Worm (Caenorhabditis elegans) whole organism, L1 larva: ENCODE data around the gene C05C10.7.
A peak's percentile ranks its signal among the peaks of the same experiment; 100 is the strongest.

Experiments used
- C34B4.2 ChIP-seq: sonication (generic microtip); optimal IDR thresholded peaks from 2 replicates; lab custom pipeline; 2017; ENCODE audit warnings: mild to moderate bottlenecking, missing genetic modification characterization, missing compliant biosample characterization
- F16B12.6 ChIP-seq: fragments of 150-350 bp; optimal IDR thresholded peaks from 2 replicates; lab custom pipeline; 2014; ENCODE audit warnings: missing biosample characterization, missing genetic modification characterization
- Y116A8C.19 ChIP-seq: sonication (generic microtip); optimal IDR thresholded peaks from 2 replicates; lab custom pipeline; 2016; ENCODE audit warnings: missing compliant biosample characterization, missing genetic modification characterization, borderline replicate concordance
- alr-1 ChIP-seq: fragments of 200-800 bp; sonication (Bioruptor generic); optimal IDR thresholded peaks from 2 replicates; lab custom pipeline; 2018; ENCODE audit warnings: borderline replicate concordance, mild to moderate bottlenecking, missing genetic modification characterization, missing compliant biosample characterization
- aly-2 ChIP-seq: fragments of 150-350 bp; optimal IDR thresholded peaks from 2 replicates; lab custom pipeline; 2014; ENCODE audit warnings: missing biosample characterization, missing genetic modification characterization
- ama-1 ChIP-seq: fragments of 150-350 bp; optimal IDR thresholded peaks from 2 replicates; lab custom pipeline; 2014
- ceh-63 ChIP-seq: fragments of 200-800 bp; sonication (Bioruptor generic); optimal IDR thresholded peaks from 2 replicates; lab custom pipeline; 2018; ENCODE audit warnings: mild to moderate bottlenecking, missing genetic modification characterization, missing compliant biosample characterization
- ceh-8 ChIP-seq: fragments of 200-800 bp; sonication (Bioruptor generic); optimal IDR thresholded peaks from 2 replicates; lab custom pipeline; 2018; ENCODE audit warnings: mild to moderate bottlenecking, missing genetic modification characterization, moderate library complexity, missing compliant biosample characterization
- ceh-82 ChIP-seq, 3 experiments: fragments of 150-350 bp in 1 of 3; sonication (generic microtip) in 2 of 3; optimal IDR thresholded peaks; 2 replicates each; lab custom pipeline; 2014 to 2017; ENCODE audit warnings: missing biosample characterization in 3 of 3, missing genetic modification characterization in 3 of 3
- ceh-88 ChIP-seq: fragments of 200-800 bp; sonication (Bioruptor generic); IDR thresholded peaks from 2 replicates; pipeline ENCODE4 v1.3.6; 2022; ENCODE audit warnings: missing genetic modification characterization, missing compliant biosample characterization
- dpl-1 ChIP-seq, 3 experiments: fragments of 150-350 bp in 2 of 3; sonication (generic microtip) in 1 of 3; optimal IDR thresholded peaks; 2 replicates each; lab custom pipeline; 2014 to 2017; ENCODE audit warnings: missing biosample characterization in 3 of 3, missing genetic modification characterization in 3 of 3, missing genetic modification reagents in 3 of 3
- dsc-1 ChIP-seq: sonication (generic microtip); optimal IDR thresholded peaks from 2 replicates; lab custom pipeline; 2016; ENCODE audit warnings: mild to moderate bottlenecking, missing genetic modification characterization, missing compliant biosample characterization
- egl-13 ChIP-seq: sonication (generic microtip); optimal IDR thresholded peaks from 2 replicates; lab custom pipeline; 2016; ENCODE audit warnings: missing genotype, missing genetic modification reagents, missing genetic modification characterization, missing compliant biosample characterization
- egl-27 ChIP-seq, 2 experiments: fragments of 150-350 bp in 1 of 2; sonication (generic microtip); optimal IDR thresholded peaks; 3 replicates each; lab custom pipeline; 2017 to 2018; ENCODE audit warnings: missing biosample characterization in 2 of 2, missing genetic modification characterization in 2 of 2, missing genetic modification reagents in 2 of 2
- elt-2 ChIP-seq: sonication (generic microtip); optimal IDR thresholded peaks from 2 replicates; lab custom pipeline; 2016; ENCODE audit warnings: missing genetic modification characterization, mild to moderate bottlenecking, inconsistent platforms, missing compliant biosample characterization, missing genetic modification reagents
- elt-3 ChIP-seq, 6 experiments: fragments of 150-350 bp in 1 of 6; sonication (generic microtip); optimal IDR thresholded peaks; 2 replicates each; lab custom pipeline; 2017 to 2018; ENCODE audit warnings: missing biosample characterization in 6 of 6, missing genetic modification characterization in 6 of 6, inconsistent platforms in 1 of 6
- fkh-4 ChIP-seq: sonication (generic microtip); optimal IDR thresholded peaks from 2 replicates; lab custom pipeline; 2016; ENCODE audit warnings: missing compliant biosample characterization, missing genetic modification characterization, borderline replicate concordance
- fos-1 ChIP-seq: fragments of 150-350 bp; optimal IDR thresholded peaks from 2 replicates; lab custom pipeline; 2014; ENCODE audit warnings: missing biosample characterization, missing genetic modification characterization
- grh-1 ChIP-seq: fragments of 200-800 bp; sonication (Bioruptor generic); IDR thresholded peaks from 2 replicates; pipeline ENCODE4 v1.3.6; 2022; ENCODE audit warnings: missing genetic modification reagents, missing genetic modification characterization, missing compliant biosample characterization
- hlh-17 ChIP-seq: fragments of 200-800 bp; sonication (Bioruptor generic); optimal IDR thresholded peaks from 2 replicates; lab custom pipeline; 2018; ENCODE audit warnings: missing genetic modification characterization, mild to moderate bottlenecking, missing compliant biosample characterization, moderate library complexity, borderline replicate concordance
- hlh-4 ChIP-seq: sonication (generic microtip); optimal IDR thresholded peaks from 2 replicates; lab custom pipeline; 2016; ENCODE audit warnings: mild to moderate bottlenecking, missing genetic modification characterization, missing compliant biosample characterization
- isw-1 ChIP-seq: fragments of 200-800 bp; sonication (Bioruptor generic); IDR thresholded peaks from 2 replicates; pipeline ENCODE4 v1.3.6; 2022; ENCODE audit warnings: missing genetic modification characterization, missing compliant biosample characterization
- lin-13 ChIP-seq: fragments of 150-350 bp; optimal IDR thresholded peaks from 2 replicates; lab custom pipeline; 2014; ENCODE audit warnings: missing biosample characterization, missing genetic modification reagents, missing genetic modification characterization
- lin-14 ChIP-seq: fragments of 200-800 bp; sonication (Bioruptor generic); optimal IDR thresholded peaks from 2 replicates; lab custom pipeline; 2018; ENCODE audit warnings: mild to moderate bottlenecking, missing genetic modification characterization, moderate library complexity, missing compliant biosample characterization
- lin-35 ChIP-seq, 2 experiments: fragments of 150-350 bp; optimal IDR thresholded peaks; 2 replicates each; lab custom pipeline; 2014; ENCODE audit warnings: missing biosample characterization in 2 of 2, missing genetic modification characterization in 2 of 2, missing genetic modification reagents in 2 of 2
- lsy-2 ChIP-seq, 2 experiments: fragments of 150-350 bp; optimal IDR thresholded peaks; 2 replicates each; lab custom pipeline; 2014; ENCODE audit warnings: missing biosample characterization in 2 of 2, missing genetic modification characterization in 2 of 2
- mab-9 ChIP-seq: fragments of 200-800 bp; sonication (Bioruptor generic); IDR thresholded peaks from 2 replicates; pipeline ENCODE4 v1.3.6; 2022; ENCODE audit warnings: missing genetic modification reagents, missing genetic modification characterization, missing compliant biosample characterization
- mef-2 ChIP-seq: fragments of 150-350 bp; optimal IDR thresholded peaks from 2 replicates; lab custom pipeline; 2014; ENCODE audit warnings: missing biosample characterization, missing genetic modification characterization
- nhr-11 ChIP-seq: fragments of 150-350 bp; optimal IDR thresholded peaks from 2 replicates; lab custom pipeline; 2014; ENCODE audit warnings: missing biosample characterization, missing genetic modification characterization
- nhr-12 ChIP-seq: sonication (generic microtip); optimal IDR thresholded peaks from 2 replicates; lab custom pipeline; 2017; ENCODE audit warnings: missing biosample characterization, missing genetic modification characterization
- nhr-19 ChIP-seq: fragments of 200-800 bp; sonication (Bioruptor generic); conservative IDR thresholded peaks from 2 replicates; pipeline ENCODE4 v1.3.6; 2022; ENCODE audit warnings: missing genetic modification characterization, missing compliant biosample characterization
- nhr-20 ChIP-seq: sonication (generic microtip); optimal IDR thresholded peaks from 2 replicates; lab custom pipeline; 2016; ENCODE audit warnings: mild to moderate bottlenecking, missing genetic modification characterization, missing compliant biosample characterization
- nhr-237 ChIP-seq: fragments of 150-350 bp; optimal IDR thresholded peaks from 2 replicates; lab custom pipeline; 2014; ENCODE audit warnings: missing biosample characterization, missing genetic modification characterization
- nhr-28 ChIP-seq: fragments of 150-350 bp; optimal IDR thresholded peaks from 2 replicates; lab custom pipeline; 2014; ENCODE audit warnings: missing biosample characterization, missing genetic modification characterization
- nhr-71 ChIP-seq: sonication (generic microtip); optimal IDR thresholded peaks from 2 replicates; lab custom pipeline; 2016; ENCODE audit warnings: mild to moderate bottlenecking, missing genetic modification characterization, moderate library complexity, missing compliant biosample characterization
- nhr-76 ChIP-seq: sonication (generic microtip); optimal IDR thresholded peaks from 2 replicates; lab custom pipeline; 2017; ENCODE audit warnings: missing biosample characterization, missing genetic modification characterization
- nhr-84 ChIP-seq: sonication (generic microtip); optimal IDR thresholded peaks from 2 replicates; lab custom pipeline; 2017; ENCODE audit warnings: missing biosample characterization, missing genetic modification characterization
- nhr-85 ChIP-seq: sonication (generic microtip); peaks from one replicate; lab custom pipeline; 2016; ENCODE audit warnings: missing genetic modification characterization, inconsistent platforms, missing compliant biosample characterization
- pag-3 ChIP-seq: sonication (generic microtip); optimal IDR thresholded peaks from 2 replicates; lab custom pipeline; 2017; ENCODE audit warnings: missing genetic modification characterization, mild to moderate bottlenecking, missing compliant biosample characterization, antibody characterized with exemption, borderline replicate concordance; ENCODE audit not compliant: insufficient read depth
- pax-3 ChIP-seq: fragments of 200-800 bp; sonication (Bioruptor generic); optimal IDR thresholded peaks from 2 replicates; lab custom pipeline; 2018; ENCODE audit warnings: mild to moderate bottlenecking, missing genetic modification characterization, moderate library complexity, missing compliant biosample characterization
- rnt-1 ChIP-seq: sonication (generic microtip); optimal IDR thresholded peaks from 2 replicates; lab custom pipeline; 2016; ENCODE audit warnings: mild to moderate bottlenecking, missing genetic modification characterization, moderate library complexity, missing compliant biosample characterization
- skn-1 ChIP-seq: fragments of 150-350 bp; optimal IDR thresholded peaks from 2 replicates; lab custom pipeline; 2014; ENCODE audit warnings: missing biosample characterization, missing genetic modification characterization
- snpc-4 ChIP-seq: fragments of 150-350 bp; optimal IDR thresholded peaks from 2 replicates; lab custom pipeline; 2014; ENCODE audit warnings: missing biosample characterization, missing genetic modification characterization
- snu-23 ChIP-seq: sonication (generic microtip); optimal IDR thresholded peaks from 2 replicates; lab custom pipeline; 2016; ENCODE audit warnings: missing genetic modification characterization, missing compliant biosample characterization
- sox-4 ChIP-seq: sonication (generic microtip); optimal IDR thresholded peaks from 2 replicates; lab custom pipeline; 2016; ENCODE audit warnings: missing genetic modification characterization, missing compliant biosample characterization
- tbx-2 ChIP-seq: sonication (generic microtip); optimal IDR thresholded peaks from 2 replicates; lab custom pipeline; 2016; ENCODE audit warnings: missing genetic modification characterization, missing compliant biosample characterization
- tlp-1 ChIP-seq: fragments of 150-350 bp; optimal IDR thresholded peaks from 2 replicates; lab custom pipeline; 2014; ENCODE audit warnings: missing biosample characterization, missing genetic modification characterization
- unc-62 ChIP-seq: fragments of 150-350 bp; optimal IDR thresholded peaks from 2 replicates; lab custom pipeline; 2014; ENCODE audit warnings: missing biosample characterization, missing genetic modification reagents, missing genetic modification characterization
- unc-98 ChIP-seq: fragments of 200-800 bp; sonication (Bioruptor generic); IDR thresholded peaks from 2 replicates; pipeline ENCODE4 v1.3.6; 2022; ENCODE audit warnings: missing genetic modification characterization, missing compliant biosample characterization
- xbp-1 ChIP-seq: sonication (generic microtip); optimal IDR thresholded peaks from 2 replicates; lab custom pipeline; 2016; ENCODE audit warnings: missing genetic modification characterization, missing compliant biosample characterization
- zip-4 ChIP-seq: fragments of 200-800 bp; sonication (Bioruptor generic); optimal IDR thresholded peaks from 2 replicates; lab custom pipeline; 2018; ENCODE audit warnings: mild to moderate bottlenecking, missing genetic modification characterization, moderate library complexity, missing compliant biosample characterization
- ztf-4 ChIP-seq: fragments of 150-350 bp; optimal IDR thresholded peaks from 2 replicates; lab custom pipeline; 2014; ENCODE audit warnings: missing biosample characterization, missing genetic modification characterization

The C05C10.7 gene

ce11 chrII:9984866-9985336 is 46.1 kb upstream of the C05C10.7 start:
- TF ChIP-seq rnt-1 (peak; percentile 68), ceh-88 (GFP tag; lab: Robert Waterston, UW) (peak; percentile 14; the same call in 1 of the 2 replicates), nhr-76 (tag; lab: Kevin White, UChicago) (no peak), ceh-63 (no peak), nhr-71 (tag; lab: Kevin White, UChicago) (peak; percentile 85), pag-3 (peak; percentile 37), grh-1 (GFP tag; lab: Robert Waterston, UW) (peak; percentile 38; the same call in 1 of the 2 replicates), ama-1 (lab: Kevin White, UChicago) (no peak), C34B4.2 (tag; lab: Kevin White, UChicago) (no peak), tlp-1 (tag; lab: Kevin White, UChicago) (no peak), lin-13 (peak; percentile 33), nhr-84 (tag; lab: Kevin White, UChicago) (no peak), pax-3 (tag; lab: Kevin White, UChicago) (no peak), lsy-2 (tag; optimal IDR thresholded peaks at IDR 0.05; lab: Kevin White, UChicago) (peak; percentile 50 to 74), fkh-4 (tag; lab: Kevin White, UChicago) (no peak), ceh-82 (tag; optimal IDR thresholded peaks at IDR 0.05; lab: Kevin White, UChicago) (peak in 2 of 3 experiments; percentile 2 to 25), snu-23 (GFP tag; lab: Kevin White, UChicago) (peak; percentile 67), zip-4 (GFP tag; lab: Kevin White, UChicago) (peak; percentile 6), elt-2 (tag; lab: Kevin White, UChicago) (no peak), ceh-8 (GFP tag; lab: Kevin White, UChicago) (peak; percentile 13), mab-9 (GFP tag; lab: Robert Waterston, UW) (no peak), aly-2 (tag; lab: Kevin White, UChicago) (no peak), lin-14 (peak; percentile 97), ztf-4 (tag; lab: Kevin White, UChicago) (peak; percentile 15), nhr-85 (tag; lab: Kevin White, UChicago) (peak; percentile 75), isw-1 (peak; percentile 28; the same call in 1 of the 2 replicates), dpl-1 (GFP tag; optimal IDR thresholded peaks at IDR 0.05; lab: Kevin White, UChicago) (peak; percentile 20 to 68 (median 38)), mef-2 (tag; lab: Kevin White, UChicago) (no peak), elt-3 (tag; optimal IDR thresholded peaks at IDR 0.05; lab: Kevin White, UChicago) (no peak), xbp-1 (tag; lab: Kevin White, UChicago) (peak; percentile 60), alr-1 (tag; lab: Kevin White, UChicago) (no peak), nhr-12 (tag; lab: Kevin White, UChicago) (no peak), nhr-20 (tag; lab: Kevin White, UChicago) (peak; percentile 70), unc-98 (GFP tag; lab: Robert Waterston, UW) (no peak), nhr-237 (tag; lab: Kevin White, UChicago) (no peak), dsc-1 (tag; lab: Kevin White, UChicago) (peak; percentile 77), nhr-19 (GFP tag; lab: Robert Waterston, UW) (peak; percentile 56), F16B12.6 (tag; lab: Kevin White, UChicago) (no peak), hlh-4 (tag; lab: Kevin White, UChicago) (no peak), snpc-4 (tag; lab: Kevin White, UChicago) (peak; percentile 4), egl-27 (tag; optimal IDR thresholded peaks at IDR 0.05; lab: Kevin White, UChicago) (peak; percentile 32 to 43), unc-62 (no peak), nhr-11 (tag; lab: Kevin White, UChicago) (peak; percentile 85), lin-35 (GFP tag; optimal IDR thresholded peaks at IDR 0.05; lab: Kevin White, UChicago) (peak in 1 of 2 experiments; percentile 61), hlh-17 (GFP tag; lab: Kevin White, UChicago) (no peak), nhr-28 (tag; lab: Kevin White, UChicago) (no peak), Y116A8C.19 (tag; lab: Kevin White, UChicago) (no peak), tbx-2 (tag; lab: Kevin White, UChicago) (peak; percentile 80), sox-4 (tag; lab: Kevin White, UChicago) (no peak), fos-1 (tag; lab: Kevin White, UChicago) (peak; percentile 33), egl-13 (tag; lab: Kevin White, UChicago) (peak; percentile 84), skn-1 (tag; lab: Kevin White, UChicago) (no peak)
